Worm (Caenorhabditis elegans) whole organism, L1 larva: ENCODE results near the gene C33B4.4.

ENCODE experiments used
- F16B12.6 ChIP-seq: fragments of 150-350 bp; optimal IDR thresholded peaks from 2 replicates; lab custom pipeline; 2014; ENCODE audit warnings: missing biosample characterization, missing genetic modification characterization
- ceh-82 ChIP-seq, 3 experiments: fragments of 150-350 bp in 1 of 3; sonication (generic microtip) in 2 of 3; optimal IDR thresholded peaks; 2 replicates each; lab custom pipeline; 2014 to 2017; ENCODE audit warnings: missing biosample characterization in 3 of 3, missing genetic modification characterization in 3 of 3
- efl-1 ChIP-seq, 4 experiments: fragments of 150-350 bp; optimal IDR thresholded peaks in 3 of 4; peaks in 1 of 4; 1 replicate in 1 of 4; 2 replicates in 3 of 4; lab custom pipeline; 2014; ENCODE audit warnings: missing biosample characterization in 2 of 4, missing genetic modification characterization in 2 of 4, missing genetic modification reagents in 2 of 4
- elt-2 ChIP-seq: sonication (generic microtip); optimal IDR thresholded peaks from 2 replicates; lab custom pipeline; 2016; ENCODE audit warnings: missing genetic modification characterization, mild to moderate bottlenecking, inconsistent platforms, missing compliant biosample characterization, missing genetic modification reagents
- lin-13 ChIP-seq: fragments of 150-350 bp; optimal IDR thresholded peaks from 2 replicates; lab custom pipeline; 2014; ENCODE audit warnings: missing biosample characterization, missing genetic modification reagents, missing genetic modification characterization
- lsy-2 ChIP-seq, 2 experiments: fragments of 150-350 bp; optimal IDR thresholded peaks; 2 replicates each; lab custom pipeline; 2014; ENCODE audit warnings: missing biosample characterization in 2 of 2, missing genetic modification characterization in 2 of 2
- nhr-20 ChIP-seq: sonication (generic microtip); optimal IDR thresholded peaks from 2 replicates; lab custom pipeline; 2016; ENCODE audit warnings: mild to moderate bottlenecking, missing genetic modification characterization, missing compliant biosample characterization
- nhr-237 ChIP-seq: fragments of 150-350 bp; optimal IDR thresholded peaks from 2 replicates; lab custom pipeline; 2014; ENCODE audit warnings: missing biosample characterization, missing genetic modification characterization
- pag-3 ChIP-seq: sonication (generic microtip); optimal IDR thresholded peaks from 2 replicates; lab custom pipeline; 2017; ENCODE audit warnings: missing genetic modification characterization, mild to moderate bottlenecking, missing compliant biosample characterization, antibody characterized with exemption, borderline replicate concordance; ENCODE audit not compliant: insufficient read depth
- unc-130 ChIP-seq: fragments of 150-350 bp; optimal IDR thresholded peaks from 2 replicates; lab custom pipeline; 2017; ENCODE audit warnings: missing biosample characterization, missing genetic modification characterization, inconsistent platforms

DNA sequence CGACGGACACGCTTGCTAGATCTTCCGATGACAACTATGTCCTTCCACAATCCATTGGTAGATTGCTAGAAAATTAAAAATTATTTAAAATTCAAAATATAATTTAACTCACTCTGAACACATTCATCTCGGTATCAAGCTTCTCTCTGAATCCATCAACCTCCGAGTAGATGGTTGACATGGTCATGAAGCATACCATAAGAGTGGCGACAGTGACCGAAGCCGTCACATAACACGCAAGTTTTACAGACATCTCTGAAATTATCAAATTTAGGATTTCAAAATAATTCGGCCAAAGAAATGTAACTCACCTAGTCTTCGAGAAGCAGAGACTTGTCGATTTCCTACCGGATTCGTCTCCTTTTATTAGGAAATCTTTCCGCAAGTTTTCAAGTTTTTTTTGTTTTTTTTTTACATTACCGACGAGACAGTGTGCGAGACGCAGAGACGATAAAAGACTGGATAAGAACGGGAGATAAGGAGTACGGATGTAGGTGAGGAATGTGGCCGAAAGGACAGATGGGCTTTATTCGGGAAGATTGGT, 45.7 kb downstream of the C33B4.4 start, which contains the start of gene sqt-1:
- no peak for TF ChIP-seq elt-2 (tag; lab: Kevin White, UChicago)
- TF ChIP-seq pag-3 (tag; lab: Kevin White, UChicago) = no peak
- no peak for TF ChIP-seq lin-13 (GFP tag; lab: Kevin White, UChicago)
- no peak for TF ChIP-seq efl-1 (optimal IDR thresholded peaks at IDR 0.05; lab: Kevin White, UChicago)
- TF ChIP-seq efl-1 (GFP tag; optimal IDR thresholded peaks at IDR 0.05 in 1 of 2; lab: Kevin White, UChicago) = no peak
- TF ChIP-seq nhr-20 (tag; lab: Kevin White, UChicago) = no peak
- no peak for TF ChIP-seq lsy-2 (tag; optimal IDR thresholded peaks at IDR 0.05; lab: Kevin White, UChicago)
- no peak for TF ChIP-seq nhr-237 (tag; lab: Kevin White, UChicago)
- no peak for TF ChIP-seq ceh-82 (tag; optimal IDR thresholded peaks at IDR 0.05; lab: Kevin White, UChicago)
- no peak for TF ChIP-seq unc-130 (tag; lab: Kevin White, UChicago)
- no peak for TF ChIP-seq F16B12.6
